Fruit fly (Drosophila melanogaster) whole organism, embryonic: Measurements from ENCODE around the gene D12.

Experiments
- Hr3 ChIP-seq: fragments of 200-800 bp; sonication (Bioruptor generic); optimal IDR thresholded peaks from 3 replicates; lab custom pipeline; 2016; ENCODE audit warnings: missing biosample characterization, missing genetic modification characterization
- gfzf ChIP-seq: fragments of 200-800 bp; sonication (Bioruptor generic); optimal IDR thresholded peaks from 2 replicates; lab custom pipeline; 2016; ENCODE audit warnings: missing biosample characterization, mild to moderate bottlenecking, missing genetic modification characterization, moderate library complexity

D12 gene

DNA sequence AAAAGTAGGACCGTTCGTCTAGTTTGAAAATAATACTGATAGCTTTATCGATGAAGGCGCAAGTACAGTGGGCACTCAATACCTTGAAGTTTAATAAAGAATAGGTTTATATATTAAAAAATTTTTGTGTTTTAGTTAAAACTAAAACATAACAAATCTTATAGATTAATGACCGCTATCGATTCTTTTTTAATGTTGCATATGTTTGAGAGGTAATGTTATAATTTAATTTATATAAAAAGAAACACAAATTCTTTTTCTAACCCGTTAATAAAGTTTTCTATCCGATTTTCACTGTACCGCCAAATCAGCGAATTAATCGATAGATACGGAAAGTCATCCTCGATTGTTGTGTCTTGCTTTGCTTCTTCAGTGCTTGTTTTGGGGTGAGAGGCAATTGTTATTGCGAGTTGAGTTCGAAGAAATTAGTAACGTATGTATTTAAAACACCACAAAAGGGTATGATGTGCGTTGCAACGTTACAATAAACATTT, 53.0 kb downstream of the D12 start, which contains the start of the genes Dad1 and CG13384 (continued):
- peak; percentile 92 for TF ChIP-seq Hr3 (GFP tag; lab: Kevin White, UChicago)
- peak; percentile 65 for TF ChIP-seq gfzf (GFP tag; lab: Kevin White, UChicago)
